Worm (Caenorhabditis elegans) whole organism, L1 larva: ENCODE data around the gene C33C12.1.

ENCODE experiments used
- C16A3.4 ChIP-seq: fragments of 150-350 bp; optimal IDR thresholded peaks from 2 replicates; lab custom pipeline; 2014; ENCODE audit warnings: missing biosample characterization, missing genetic modification characterization
- C34B4.2 ChIP-seq: sonication (generic microtip); optimal IDR thresholded peaks from 2 replicates; lab custom pipeline; 2017; ENCODE audit warnings: mild to moderate bottlenecking, missing genetic modification characterization, missing compliant biosample characterization
- aly-2 ChIP-seq: fragments of 150-350 bp; optimal IDR thresholded peaks from 2 replicates; lab custom pipeline; 2014; ENCODE audit warnings: missing biosample characterization, missing genetic modification characterization
- blmp-1 ChIP-seq: fragments of 150-350 bp; optimal IDR thresholded peaks from 2 replicates; lab custom pipeline; 2014; ENCODE audit warnings: missing biosample characterization, missing genetic modification characterization
- ceh-90 ChIP-seq: sonication (generic microtip); optimal IDR thresholded peaks from 2 replicates; lab custom pipeline; 2016; ENCODE audit warnings: missing genetic modification characterization, missing compliant biosample characterization
- ces-1 ChIP-seq: fragments of 150-350 bp; optimal IDR thresholded peaks from 2 replicates; lab custom pipeline; 2014; ENCODE audit warnings: missing biosample characterization, missing genetic modification reagents, missing genetic modification characterization
- dpl-1 ChIP-seq, 3 experiments: fragments of 150-350 bp in 2 of 3; sonication (generic microtip) in 1 of 3; optimal IDR thresholded peaks; 2 replicates each; lab custom pipeline; 2014 to 2017; ENCODE audit warnings: missing biosample characterization in 3 of 3, missing genetic modification characterization in 3 of 3, missing genetic modification reagents in 3 of 3
- dsc-1 ChIP-seq: sonication (generic microtip); optimal IDR thresholded peaks from 2 replicates; lab custom pipeline; 2016; ENCODE audit warnings: mild to moderate bottlenecking, missing genetic modification characterization, missing compliant biosample characterization
- efl-1 ChIP-seq, 4 experiments: fragments of 150-350 bp; optimal IDR thresholded peaks in 3 of 4; peaks in 1 of 4; 1 replicate in 1 of 4; 2 replicates in 3 of 4; lab custom pipeline; 2014; ENCODE audit warnings: missing biosample characterization in 2 of 4, missing genetic modification characterization in 2 of 4, missing genetic modification reagents in 2 of 4
- efl-3 ChIP-seq: fragments of 200-800 bp; sonication (Bioruptor generic); optimal IDR thresholded peaks from 2 replicates; lab custom pipeline; 2018; ENCODE audit warnings: mild to moderate bottlenecking, missing genetic modification characterization, missing compliant biosample characterization
- egl-27 ChIP-seq, 2 experiments: fragments of 150-350 bp in 1 of 2; sonication (generic microtip); optimal IDR thresholded peaks; 3 replicates each; lab custom pipeline; 2017 to 2018; ENCODE audit warnings: missing biosample characterization in 2 of 2, missing genetic modification characterization in 2 of 2, missing genetic modification reagents in 2 of 2
- elt-2 ChIP-seq: sonication (generic microtip); optimal IDR thresholded peaks from 2 replicates; lab custom pipeline; 2016; ENCODE audit warnings: missing genetic modification characterization, mild to moderate bottlenecking, inconsistent platforms, missing compliant biosample characterization, missing genetic modification reagents
- fkh-4 ChIP-seq: sonication (generic microtip); optimal IDR thresholded peaks from 2 replicates; lab custom pipeline; 2016; ENCODE audit warnings: missing compliant biosample characterization, missing genetic modification characterization, borderline replicate concordance
- fos-1 ChIP-seq: fragments of 150-350 bp; optimal IDR thresholded peaks from 2 replicates; lab custom pipeline; 2014; ENCODE audit warnings: missing biosample characterization, missing genetic modification characterization
- grh-1 ChIP-seq: fragments of 200-800 bp; sonication (Bioruptor generic); IDR thresholded peaks from 2 replicates; pipeline ENCODE4 v1.3.6; 2022; ENCODE audit warnings: missing genetic modification reagents, missing genetic modification characterization, missing compliant biosample characterization
- hlh-17 ChIP-seq: fragments of 200-800 bp; sonication (Bioruptor generic); optimal IDR thresholded peaks from 2 replicates; lab custom pipeline; 2018; ENCODE audit warnings: missing genetic modification characterization, mild to moderate bottlenecking, missing compliant biosample characterization, moderate library complexity, borderline replicate concordance
- lin-14 ChIP-seq: fragments of 200-800 bp; sonication (Bioruptor generic); optimal IDR thresholded peaks from 2 replicates; lab custom pipeline; 2018; ENCODE audit warnings: mild to moderate bottlenecking, missing genetic modification characterization, moderate library complexity, missing compliant biosample characterization
- lin-15B ChIP-seq: fragments of 150-350 bp; sonication (generic microtip); optimal IDR thresholded peaks from 3 replicates; lab custom pipeline; 2014; ENCODE audit warnings: missing biosample characterization, missing genetic modification characterization
- lir-3 ChIP-seq: sonication (generic microtip); optimal IDR thresholded peaks from 2 replicates; lab custom pipeline; 2016; ENCODE audit warnings: mild to moderate bottlenecking, missing genetic modification characterization, moderate library complexity, missing compliant biosample characterization; ENCODE audit not compliant: poor library complexity
- nhr-12 ChIP-seq: sonication (generic microtip); optimal IDR thresholded peaks from 2 replicates; lab custom pipeline; 2017; ENCODE audit warnings: missing biosample characterization, missing genetic modification characterization
- nhr-20 ChIP-seq: sonication (generic microtip); optimal IDR thresholded peaks from 2 replicates; lab custom pipeline; 2016; ENCODE audit warnings: mild to moderate bottlenecking, missing genetic modification characterization, missing compliant biosample characterization
- nhr-47 ChIP-seq: sonication (generic microtip); optimal IDR thresholded peaks from 2 replicates; lab custom pipeline; 2016; ENCODE audit warnings: mild to moderate bottlenecking, missing genetic modification characterization, moderate library complexity, missing compliant biosample characterization
- nhr-71 ChIP-seq: sonication (generic microtip); optimal IDR thresholded peaks from 2 replicates; lab custom pipeline; 2016; ENCODE audit warnings: mild to moderate bottlenecking, missing genetic modification characterization, moderate library complexity, missing compliant biosample characterization
- nhr-77 ChIP-seq: fragments of 150-350 bp; optimal IDR thresholded peaks from 2 replicates; lab custom pipeline; 2014; ENCODE audit warnings: missing biosample characterization, missing genetic modification characterization
- nhr-85 ChIP-seq: sonication (generic microtip); peaks from one replicate; lab custom pipeline; 2016; ENCODE audit warnings: missing genetic modification characterization, inconsistent platforms, missing compliant biosample characterization
- nhr-90 ChIP-seq: sonication (generic microtip); optimal IDR thresholded peaks from 2 replicates; lab custom pipeline; 2016; ENCODE audit warnings: mild to moderate bottlenecking, missing genetic modification characterization, missing compliant biosample characterization; ENCODE audit not compliant: poor library complexity
- pax-3 ChIP-seq: fragments of 200-800 bp; sonication (Bioruptor generic); optimal IDR thresholded peaks from 2 replicates; lab custom pipeline; 2018; ENCODE audit warnings: mild to moderate bottlenecking, missing genetic modification characterization, moderate library complexity, missing compliant biosample characterization
- pqm-1 ChIP-seq: sonication (generic microtip); optimal IDR thresholded peaks from 3 replicates; lab custom pipeline; 2017; ENCODE audit warnings: missing biosample characterization, missing genetic modification characterization
- skn-1 ChIP-seq: fragments of 150-350 bp; optimal IDR thresholded peaks from 2 replicates; lab custom pipeline; 2014; ENCODE audit warnings: missing biosample characterization, missing genetic modification characterization
- snpc-4 ChIP-seq: fragments of 150-350 bp; optimal IDR thresholded peaks from 2 replicates; lab custom pipeline; 2014; ENCODE audit warnings: missing biosample characterization, missing genetic modification characterization
- snu-23 ChIP-seq: sonication (generic microtip); optimal IDR thresholded peaks from 2 replicates; lab custom pipeline; 2016; ENCODE audit warnings: missing genetic modification characterization, missing compliant biosample characterization
- sox-4 ChIP-seq: sonication (generic microtip); optimal IDR thresholded peaks from 2 replicates; lab custom pipeline; 2016; ENCODE audit warnings: missing genetic modification characterization, missing compliant biosample characterization
- sptf-1 ChIP-seq: fragments of 150-350 bp; optimal IDR thresholded peaks from 2 replicates; lab custom pipeline; 2014; ENCODE audit warnings: missing biosample characterization, missing genetic modification characterization
- swsn-7 ChIP-seq: sonication (generic microtip); optimal IDR thresholded peaks from 2 replicates; lab custom pipeline; 2016; ENCODE audit warnings: missing genetic modification characterization, missing compliant biosample characterization
- tbx-2 ChIP-seq: sonication (generic microtip); optimal IDR thresholded peaks from 2 replicates; lab custom pipeline; 2016; ENCODE audit warnings: missing genetic modification characterization, missing compliant biosample characterization
- tlp-1 ChIP-seq: fragments of 150-350 bp; optimal IDR thresholded peaks from 2 replicates; lab custom pipeline; 2014; ENCODE audit warnings: missing biosample characterization, missing genetic modification characterization
- unc-62 ChIP-seq: fragments of 150-350 bp; optimal IDR thresholded peaks from 2 replicates; lab custom pipeline; 2014; ENCODE audit warnings: missing biosample characterization, missing genetic modification reagents, missing genetic modification characterization
- unc-86 ChIP-seq: sonication (generic microtip); optimal IDR thresholded peaks from 2 replicates; lab custom pipeline; 2016; ENCODE audit warnings: missing genetic modification characterization, missing compliant biosample characterization
- vab-15 ChIP-seq: sonication (generic microtip); optimal IDR thresholded peaks from 2 replicates; lab custom pipeline; 2017; ENCODE audit warnings: missing genotype, mild to moderate bottlenecking, missing genetic modification characterization, missing compliant biosample characterization
- xbp-1 ChIP-seq: sonication (generic microtip); optimal IDR thresholded peaks from 2 replicates; lab custom pipeline; 2016; ENCODE audit warnings: missing genetic modification characterization, missing compliant biosample characterization
- zag-1 ChIP-seq: fragments of 150-350 bp; optimal IDR thresholded peaks from 2 replicates; lab custom pipeline; 2014; ENCODE audit warnings: missing biosample characterization, missing genetic modification characterization
- ztf-11 ChIP-seq, 2 experiments: sonication (generic microtip); optimal IDR thresholded peaks; 2 replicates each; lab custom pipeline; 2016 to 2017; ENCODE audit warnings: missing genetic modification characterization in 2 of 2, missing biosample characterization in 1 of 2, missing compliant biosample characterization in 1 of 2
- ztf-4 ChIP-seq: fragments of 150-350 bp; optimal IDR thresholded peaks from 2 replicates; lab custom pipeline; 2014; ENCODE audit warnings: missing biosample characterization, missing genetic modification characterization

C33C12.1 gene

ce11 chrII:2195541-2195940, 2.5 kb upstream of the C33C12.1 start (continued):
- TF ChIP-seq efl-3 (GFP tag; lab: Kevin White, UChicago) (no peak), unc-62 (GFP tag; lab: Kevin White, UChicago) (no peak), efl-1 (optimal IDR thresholded peaks at IDR 0.05; lab: Kevin White, UChicago) (peak; percentile 42 to 53), efl-1 (GFP tag; optimal IDR thresholded peaks at IDR 0.05 in 1 of 2; lab: Kevin White, UChicago) (peak; percentile 21 to 92), nhr-85 (tag; lab: Kevin White, UChicago) (no peak), sptf-1 (tag; lab: Kevin White, UChicago) (no peak), ceh-90 (tag; lab: Kevin White, UChicago) (no peak), nhr-12 (tag; lab: Kevin White, UChicago) (no peak), ces-1 (GFP tag; lab: Kevin White, UChicago) (no peak), snpc-4 (tag; lab: Kevin White, UChicago) (no peak), hlh-17 (GFP tag; lab: Kevin White, UChicago) (no peak), swsn-7 (tag; lab: Kevin White, UChicago) (peak; percentile 39), sox-4 (tag; lab: Kevin White, UChicago) (no peak), pqm-1 (no peak), nhr-77 (tag; lab: Kevin White, UChicago) (peak; percentile 58), lin-15B (tag; lab: Kevin White, UChicago) (no peak), ztf-11 (tag; optimal IDR thresholded peaks at IDR 0.05; lab: Kevin White, UChicago) (no peak), elt-2 (no peak), lir-3 (tag; lab: Kevin White, UChicago) (no peak), vab-15 (tag; lab: Kevin White, UChicago) (no peak), fkh-4 (tag; lab: Kevin White, UChicago) (no peak), nhr-90 (tag; lab: Kevin White, UChicago) (no peak), unc-86 (tag; lab: Kevin White, UChicago) (peak; percentile 12), blmp-1 (tag; lab: Kevin White, UChicago) (peak; percentile 39), skn-1 (tag; lab: Kevin White, UChicago) (no peak), tbx-2 (tag; lab: Kevin White, UChicago) (no peak), nhr-20 (peak; percentile 21), grh-1 (GFP tag; lab: Robert Waterston, UW) (no peak), pax-3 (no peak), ztf-4 (no peak), nhr-47 (tag; lab: Kevin White, UChicago) (peak; percentile 12), dpl-1 (GFP tag; optimal IDR thresholded peaks at IDR 0.05; lab: Kevin White, UChicago) (peak in 2 of 3 experiments; percentile 16 to 45), C16A3.4 (peak; percentile 69), dsc-1 (tag; lab: Kevin White, UChicago) (no peak), nhr-71 (peak; percentile 56), egl-27 (tag; optimal IDR thresholded peaks at IDR 0.05; lab: Kevin White, UChicago) (no peak), aly-2 (tag; lab: Kevin White, UChicago) (no peak), zag-1 (peak; percentile 39), lin-14 (GFP tag; lab: Kevin White, UChicago) (peak; percentile 87), snu-23 (GFP tag; lab: Kevin White, UChicago) (peak; percentile 54), xbp-1 (tag; lab: Kevin White, UChicago) (peak; percentile 21), tlp-1 (tag; lab: Kevin White, UChicago) (no peak), C34B4.2 (tag; lab: Kevin White, UChicago) (no peak), fos-1 (no peak)

- TF ChIP-seq swsn-7 (tag; lab: Kevin White, UChicago) (no peak), lin-14 (GFP tag; lab: Kevin White, UChicago) (peak; percentile 0)
Measured at ce11 chrII:2196742-2197141, 1.3 kb upstream of the C33C12.1 start.
